Fruit fly (Drosophila melanogaster): ENCODE data around the gene CG9192.

dm6 chr3L:1218596-1218995 lies 19.5 kb downstream of the CG9192 start, which contains the start of gene LysP:
- TF ChIP-seq OdsH (GFP tag; optimal IDR thresholded peaks at IDR 0.05): no peak
- TF ChIP-seq cyc (GFP tag; optimal IDR thresholded peaks at IDR 0.05): no peak
- no peak for TF ChIP-seq CG6808 (GFP tag; optimal IDR thresholded peaks at IDR 0.05)
- TF ChIP-seq Eip78C (GFP tag): no peak

Data from whole organism, prepupa.